Worm (Caenorhabditis elegans): ENCODE results near the gene H10E21.1.

H10E21.1 gene

DNA sequence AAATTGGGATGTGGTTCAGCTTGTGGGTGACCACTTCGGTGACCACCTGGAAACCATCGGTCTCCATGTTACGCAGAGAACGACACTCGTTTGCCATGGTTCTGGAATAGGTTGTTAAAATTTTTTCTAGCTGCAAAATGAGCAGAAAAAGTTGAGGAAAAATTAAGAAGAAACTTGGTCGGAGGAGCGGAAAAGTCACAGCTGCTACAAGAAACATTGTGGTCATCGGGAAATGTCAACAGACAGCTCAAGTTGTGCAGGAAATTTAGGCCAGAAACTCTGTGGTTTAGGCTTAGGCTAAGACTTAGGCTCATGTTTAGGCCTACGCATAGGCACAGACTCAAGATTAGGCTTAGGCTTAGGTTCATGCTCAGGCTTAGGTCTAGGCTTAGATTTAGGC is 50.6 kb downstream of the H10E21.1 start, which contains the start of gene pck-1:
TSS of gene pck-1 (minus strand) at position 101 of the 400 bp plus-strand sequence.
- TF ChIP-seq ama-1 (optimal IDR thresholded peaks at IDR 0.05) (peak; percentile 55), ama-1 (GFP tag; optimal IDR thresholded peaks at IDR 0.05) (no peak), nfyb-1 (GFP tag; IDR thresholded peaks at IDR 0.05) (0 out of 2 replicates have a peak, but pooled peaks have one; percentile 16), Y53F4B.3 (GFP tag; IDR thresholded peaks at IDR 0.05) (no peak), lsl-1 (GFP tag; optimal IDR thresholded peaks at IDR 0.05) (no peak)
